Worm (Caenorhabditis elegans): ENCODE measurements around the gene F09E5.7.

The F09E5.7 gene

ce11 chrII:5321718-5322286 is 30.1 kb upstream of the F09E5.7 start:
- TF ChIP-seq ztf-4 (tag; optimal IDR thresholded peaks at IDR 0.05) = no peak
- no peak for TF ChIP-seq R02D3.7 (tag; optimal IDR thresholded peaks at IDR 0.05)
- TF ChIP-seq nhr-23 (tag; optimal IDR thresholded peaks at IDR 0.05) = no peak
- TF ChIP-seq nhr-129 (tag; optimal IDR thresholded peaks at IDR 0.05) = peak; percentile 49
- no peak for TF ChIP-seq nhr-6 (tag; optimal IDR thresholded peaks at IDR 0.05)
- peak; percentile 81 for TF ChIP-seq blmp-1 (tag; optimal IDR thresholded peaks at IDR 0.05; ENCODE audit: insufficient read depth)
- no peak for TF ChIP-seq ama-1 (optimal IDR thresholded peaks at IDR 0.05)
- no peak for TF ChIP-seq egl-27 (tag; optimal IDR thresholded peaks at IDR 0.05)
- TF ChIP-seq crh-2 (tag; optimal IDR thresholded peaks at IDR 0.05) = no peak
- TF ChIP-seq peb-1 (tag; optimal IDR thresholded peaks at IDR 0.05) = no peak
- TF ChIP-seq ZK546.5 (tag; optimal IDR thresholded peaks at IDR 0.05) = no peak
- no peak for TF ChIP-seq lin-39 (tag; optimal IDR thresholded peaks at IDR 0.05)
- no peak for TF ChIP-seq nhr-77 (tag; optimal IDR thresholded peaks at IDR 0.05)
- TF ChIP-seq sem-4 (tag; optimal IDR thresholded peaks at IDR 0.05) = no peak
- TF ChIP-seq nhr-21 (tag; optimal IDR thresholded peaks at IDR 0.05) = peak; percentile 61
- no peak for TF ChIP-seq ceh-82 (tag; optimal IDR thresholded peaks at IDR 0.05)
- peak; percentile 89 for TF ChIP-seq nhr-25 (tag; optimal IDR thresholded peaks at IDR 0.05)
- TF ChIP-seq F13H6.1 (tag; optimal IDR thresholded peaks at IDR 0.05) = peak; percentile 86
- TF ChIP-seq nhr-12 (tag; optimal IDR thresholded peaks at IDR 0.05) = no peak
- TF ChIP-seq fos-1 (tag; optimal IDR thresholded peaks at IDR 0.05) = peak; percentile 44
- TF ChIP-seq sma-9 (GFP tag; optimal IDR thresholded peaks at IDR 0.05) = peak; percentile 91
- TF ChIP-seq sma-9 (tag; optimal IDR thresholded peaks at IDR 0.05) = no peak
- no peak for TF ChIP-seq ztf-1 (GFP tag; conservative IDR thresholded peaks at IDR 0.05)
- peak; percentile 80 for TF ChIP-seq Y55F3AM.14 (GFP tag; optimal IDR thresholded peaks at IDR 0.05)
- TF ChIP-seq mab-5 (tag; optimal IDR thresholded peaks at IDR 0.05) = no peak
- TF ChIP-seq nhr-237 (tag; optimal IDR thresholded peaks at IDR 0.05) = no peak
- TF ChIP-seq mbf-1 (tag; optimal IDR thresholded peaks at IDR 0.05) = no peak
- no peak for TF ChIP-seq lin-11 (tag; optimal IDR thresholded peaks at IDR 0.05)
- TF ChIP-seq ztf-11 (tag; optimal IDR thresholded peaks at IDR 0.05) = no peak
- peak in 1 of 2 experiments; percentile 45 for TF ChIP-seq lsy-2 (tag; optimal IDR thresholded peaks at IDR 0.05)
- no peak for TF ChIP-seq lin-13 (GFP tag; optimal IDR thresholded peaks at IDR 0.05)
- TF ChIP-seq sma-3 (GFP tag; optimal IDR thresholded peaks at IDR 0.05) = peak; percentile 55
- TF ChIP-seq unc-62 (GFP tag; optimal IDR thresholded peaks at IDR 0.05) = no peak
- TF ChIP-seq ceh-16 (tag; optimal IDR thresholded peaks at IDR 0.05) = peak; percentile 50
- no peak for TF ChIP-seq mdl-1 (tag; optimal IDR thresholded peaks at IDR 0.05)
- no peak for TF ChIP-seq dmd-4 (tag; optimal IDR thresholded peaks at IDR 0.05)
- no peak for TF ChIP-seq zag-1 (tag; optimal IDR thresholded peaks at IDR 0.05)
- TF ChIP-seq gmeb-1 (tag; optimal IDR thresholded peaks at IDR 0.05) = peak; percentile 57
- TF ChIP-seq skn-1 (tag; optimal IDR thresholded peaks at IDR 0.05) = no peak
- TF ChIP-seq unc-39 (tag; optimal IDR thresholded peaks at IDR 0.05) = no peak

- TF ChIP-seq peb-1 (tag; optimal IDR thresholded peaks at IDR 0.05) = no peak
- peak; percentile 4 for TF ChIP-seq nhr-25 (tag; optimal IDR thresholded peaks at IDR 0.05)
- no peak for TF ChIP-seq nhr-237 (tag; optimal IDR thresholded peaks at IDR 0.05)
- peak; percentile 2 for TF ChIP-seq nhr-129 (tag; optimal IDR thresholded peaks at IDR 0.05)
- no peak for TF ChIP-seq mbf-1 (tag; optimal IDR thresholded peaks at IDR 0.05)
- peak; percentile 16 for TF ChIP-seq sma-9 (GFP tag; optimal IDR thresholded peaks at IDR 0.05)
- TF ChIP-seq sma-9 (tag; optimal IDR thresholded peaks at IDR 0.05) = no peak
- TF ChIP-seq nhr-12 (tag; optimal IDR thresholded peaks at IDR 0.05) = no peak
- no peak for TF ChIP-seq aly-2 (tag; optimal IDR thresholded peaks at IDR 0.05)
- peak; percentile 57 for TF ChIP-seq blmp-1 (tag; optimal IDR thresholded peaks at IDR 0.05; ENCODE audit: insufficient read depth)
Observed at ce11 chrII:5322732-5323326, 29.1 kb upstream of the F09E5.7 start, which contains the start of gene vhp-1. Gene vhp-1, plus strand, starts transcription at chrII:5323276.

- TF ChIP-seq unc-39 (tag; optimal IDR thresholded peaks at IDR 0.05) (no peak), sma-9 (GFP tag; optimal IDR thresholded peaks at IDR 0.05) (peak; percentile 93), sma-9 (tag; optimal IDR thresholded peaks at IDR 0.05) (no peak), nhr-21 (tag; optimal IDR thresholded peaks at IDR 0.05) (peak; percentile 14), peb-1 (tag; optimal IDR thresholded peaks at IDR 0.05) (no peak), zag-1 (tag; optimal IDR thresholded peaks at IDR 0.05) (no peak), sma-3 (GFP tag; optimal IDR thresholded peaks at IDR 0.05) (peak; percentile 20), gmeb-1 (tag; optimal IDR thresholded peaks at IDR 0.05) (peak; percentile 39), F13H6.1 (tag; optimal IDR thresholded peaks at IDR 0.05) (peak; percentile 62), Y55F3AM.14 (GFP tag; optimal IDR thresholded peaks at IDR 0.05) (no peak), crh-2 (tag; optimal IDR thresholded peaks at IDR 0.05) (peak; percentile 40), fos-1 (tag; optimal IDR thresholded peaks at IDR 0.05) (peak; percentile 98)
Observed at ce11 chrII:5323773-5324172, 28.1 kb upstream of the F09E5.7 start.
